Worm (Caenorhabditis elegans) whole organism, young adult: Measurements from ENCODE around the gene frm-2.

Experiments
- B0019.2 ChIP-seq: fragments of 200-800 bp; sonication (Bioruptor generic); conservative IDR thresholded peaks from 2 replicates; pipeline ENCODE4 v1.3.6; 2022; ENCODE audit warnings: missing genetic modification reagents, missing genetic modification characterization, missing compliant biosample characterization
- C06A6.2 ChIP-seq: fragments of 200-800 bp; sonication (Bioruptor generic); conservative IDR thresholded peaks from 2 replicates; pipeline ENCODE4 v1.3.6; 2022; ENCODE audit warnings: missing genetic modification characterization, missing compliant biosample characterization
- C17E4.6 ChIP-seq: fragments of 200-800 bp; sonication (Bioruptor generic); IDR thresholded peaks from 2 replicates; pipeline ENCODE4 v1.3.6; 2022; ENCODE audit warnings: missing genetic modification reagents, missing genetic modification characterization, missing compliant biosample characterization
- F22D6.2 ChIP-seq: sonication (generic microtip); optimal IDR thresholded peaks from 2 replicates; lab custom pipeline; 2016; ENCODE audit warnings: mild to moderate bottlenecking, missing genetic modification characterization, missing compliant biosample characterization
- F33H1.4 ChIP-seq: fragments of 200-800 bp; sonication (Bioruptor generic); IDR thresholded peaks from 2 replicates; pipeline ENCODE4 v1.3.6; 2022; ENCODE audit warnings: missing genetic modification reagents, missing genetic modification characterization, missing compliant biosample characterization
- F39B2.1 ChIP-seq: fragments of 200-800 bp; sonication (Bioruptor generic); IDR thresholded peaks from 2 replicates; pipeline ENCODE4 v1.3.6; 2022; ENCODE audit warnings: missing genetic modification reagents, missing genetic modification characterization, missing compliant biosample characterization
- F52B5.7 ChIP-seq: sonication (generic microtip); optimal IDR thresholded peaks from 2 replicates; lab custom pipeline; 2016; ENCODE audit warnings: mild to moderate bottlenecking, missing genetic modification characterization, missing compliant biosample characterization
- F57C9.4 ChIP-seq: sonication (generic microtip); optimal IDR thresholded peaks from 2 replicates; lab custom pipeline; 2017; ENCODE audit warnings: mild to moderate bottlenecking, missing genetic modification characterization, missing compliant biosample characterization
- K11D2.4 ChIP-seq: fragments of 200-800 bp; sonication (Bioruptor generic); IDR thresholded peaks from 2 replicates; pipeline ENCODE4 v1.3.6; 2022; ENCODE audit warnings: missing genetic modification reagents, missing genetic modification characterization, missing compliant biosample characterization
- T26A5.8 ChIP-seq: sonication (generic microtip); optimal IDR thresholded peaks from 2 replicates; lab custom pipeline; 2016; ENCODE audit warnings: missing genetic modification characterization, missing compliant biosample characterization
- Y53F4B.3 ChIP-seq: fragments of 200-800 bp; sonication (Bioruptor generic); IDR thresholded peaks from 2 replicates; pipeline ENCODE4 v1.3.6; 2022; ENCODE audit warnings: missing genetic modification reagents, missing genetic modification characterization, missing compliant biosample characterization
- Y95B8A.8 ChIP-seq: fragments of 200-800 bp; sonication (Bioruptor generic); IDR thresholded peaks from 2 replicates; pipeline ENCODE4 v1.3.6; 2022; ENCODE audit warnings: missing genetic modification reagents, missing genetic modification characterization, missing compliant biosample characterization
- ama-1 ChIP-seq, 3 experiments: fragments of 150-350 bp in 1 of 3; sonication (generic microtip) in 2 of 3; optimal IDR thresholded peaks; 2 replicates each; lab custom pipeline; 2014 to 2018; ENCODE audit warnings: missing biosample characterization in 2 of 3, missing genetic modification characterization in 2 of 3, missing genetic modification reagents in 2 of 3
- attf-3 ChIP-seq: fragments of 200-800 bp; sonication (Bioruptor generic); conservative IDR thresholded peaks from 2 replicates; pipeline ENCODE4 v1.3.6; 2022; ENCODE audit warnings: missing genetic modification reagents, missing genetic modification characterization, missing compliant biosample characterization
- attf-6 ChIP-seq: fragments of 200-800 bp; sonication (Bioruptor generic); IDR thresholded peaks from 2 replicates; pipeline ENCODE4 v1.3.6; 2022; ENCODE audit warnings: missing genetic modification reagents, missing genetic modification characterization, missing compliant biosample characterization
- cebp-1 ChIP-seq, 2 experiments: fragments of 200-800 bp in 1 of 2; sonication (Bioruptor generic) in 1 of 2; sonication (generic microtip) in 1 of 2; IDR thresholded peaks in 1 of 2; optimal IDR thresholded peaks in 1 of 2; 2 replicates each; pipeline versions ENCODE4 v1.3.6 to Lab custom; 2017 to 2022; ENCODE audit warnings: missing compliant biosample characterization in 2 of 2, missing genetic modification characterization in 2 of 2, mild to moderate bottlenecking in 1 of 2, missing genetic modification reagents in 1 of 2, moderate library complexity in 1 of 2
- die-1 ChIP-seq: sonication (generic microtip); optimal IDR thresholded peaks from 2 replicates; lab custom pipeline; 2016; ENCODE audit warnings: missing genotype, mild to moderate bottlenecking, missing genetic modification characterization, missing compliant biosample characterization
- dox-1 ChIP-seq: fragments of 200-800 bp; sonication (Bioruptor generic); IDR thresholded peaks from 2 replicates; pipeline ENCODE4 v1.3.6; 2022; ENCODE audit warnings: missing genetic modification reagents, missing genetic modification characterization, missing compliant biosample characterization
- dpff-1 ChIP-seq: sonication (generic microtip); optimal IDR thresholded peaks from 2 replicates; lab custom pipeline; 2017; ENCODE audit warnings: mild to moderate bottlenecking, missing genetic modification characterization, missing compliant biosample characterization
- dpl-1 ChIP-seq: fragments of 150-350 bp; optimal IDR thresholded peaks from 2 replicates; lab custom pipeline; 2014; ENCODE audit warnings: missing biosample characterization, missing genetic modification reagents, missing genetic modification characterization
- efl-1 ChIP-seq: fragments of 150-350 bp; optimal IDR thresholded peaks from 2 replicates; lab custom pipeline; 2014; ENCODE audit warnings: missing biosample characterization, missing genetic modification reagents, missing genetic modification characterization
- fkh-3 ChIP-seq: sonication (generic microtip); optimal IDR thresholded peaks from 2 replicates; lab custom pipeline; 2016; ENCODE audit warnings: mild to moderate bottlenecking, missing genetic modification characterization, missing compliant biosample characterization
- him-1 ChIP-seq: sonication (generic microtip); optimal IDR thresholded peaks from 2 replicates; lab custom pipeline; 2016; ENCODE audit warnings: missing genotype, missing genetic modification reagents, missing genetic modification characterization, missing compliant biosample characterization
- hlh-12 ChIP-seq: sonication (generic microtip); optimal IDR thresholded peaks from 2 replicates; lab custom pipeline; 2016; ENCODE audit warnings: missing genetic modification characterization, missing compliant biosample characterization
- hlh-26 ChIP-seq: fragments of 200-800 bp; sonication (Bioruptor generic); conservative IDR thresholded peaks from 2 replicates; pipeline ENCODE4 v1.3.6; 2022; ENCODE audit warnings: missing genetic modification reagents, missing genetic modification characterization, missing compliant biosample characterization
- hmg-20 ChIP-seq: fragments of 200-800 bp; sonication (Bioruptor generic); IDR thresholded peaks from 2 replicates; pipeline ENCODE4 v1.3.6; 2022; ENCODE audit warnings: missing genetic modification reagents, missing genetic modification characterization, missing compliant biosample characterization
- hsf-1 ChIP-seq: fragments of 200-800 bp; sonication (Bioruptor generic); IDR thresholded peaks from 2 replicates; pipeline ENCODE4 v1.3.6; 2022; ENCODE audit warnings: missing genetic modification reagents, missing genetic modification characterization, missing compliant biosample characterization
- lin-26 ChIP-seq: fragments of 200-800 bp; sonication (Bioruptor generic); IDR thresholded peaks from 2 replicates; pipeline ENCODE4 v1.3.6; 2022; ENCODE audit warnings: missing genetic modification reagents, missing genetic modification characterization, missing compliant biosample characterization
- lin-35 ChIP-seq, 3 experiments: fragments of 150-350 bp in 2 of 3; sonication (generic microtip) in 1 of 3; optimal IDR thresholded peaks; 2 replicates each; lab custom pipeline; 2014 to 2018; ENCODE audit warnings: missing biosample characterization in 3 of 3, missing genetic modification characterization in 3 of 3, missing genetic modification reagents in 3 of 3
- madf-10 ChIP-seq: sonication (generic microtip); optimal IDR thresholded peaks from 2 replicates; lab custom pipeline; 2016; ENCODE audit warnings: mild to moderate bottlenecking, missing genetic modification characterization, missing compliant biosample characterization
- nhr-120 ChIP-seq: fragments of 200-800 bp; sonication (Bioruptor generic); IDR thresholded peaks from 2 replicates; pipeline ENCODE4 v1.3.6; 2022; ENCODE audit warnings: missing genetic modification characterization, missing compliant biosample characterization
- nhr-27 ChIP-seq: fragments of 200-800 bp; sonication (Bioruptor generic); optimal IDR thresholded peaks from 2 replicates; lab custom pipeline; 2018; ENCODE audit warnings: mild to moderate bottlenecking, missing genetic modification characterization, moderate library complexity, missing compliant biosample characterization
- rec-8 ChIP-seq, 2 experiments: sonication (generic microtip); optimal IDR thresholded peaks; 2 replicates each; lab custom pipeline; 2016; ENCODE audit warnings: mild to moderate bottlenecking in 2 of 2, missing genetic modification characterization in 2 of 2, missing genetic modification reagents in 2 of 2, missing genotype in 2 of 2, missing biosample characterization in 1 of 2, missing compliant biosample characterization in 1 of 2, moderate library complexity in 1 of 2
- repo-1 ChIP-seq: sonication (generic microtip); optimal IDR thresholded peaks from 2 replicates; lab custom pipeline; 2017; ENCODE audit warnings: mild to moderate bottlenecking, missing genetic modification characterization, missing compliant biosample characterization
- snpc-3.4 ChIP-seq: sonication (generic microtip); optimal IDR thresholded peaks from 2 replicates; lab custom pipeline; 2017; ENCODE audit warnings: missing genetic modification characterization, mild to moderate bottlenecking, missing compliant biosample characterization, antibody characterized with exemption, moderate library complexity, missing genotype, missing genetic modification reagents
- somi-1 ChIP-seq: fragments of 200-800 bp; sonication (Bioruptor generic); optimal IDR thresholded peaks from 2 replicates; lab custom pipeline; 2018; ENCODE audit warnings: mild to moderate bottlenecking, missing genetic modification characterization, missing compliant biosample characterization
- tbp1 ChIP-seq: fragments of 200-800 bp; sonication (Bioruptor generic); optimal IDR thresholded peaks from 2 replicates; lab custom pipeline; 2018; ENCODE audit warnings: mild to moderate bottlenecking, missing genetic modification characterization, missing compliant biosample characterization
- tbx-9 ChIP-seq: sonication (generic microtip); optimal IDR thresholded peaks from 2 replicates; lab custom pipeline; 2016; ENCODE audit warnings: borderline replicate concordance, missing genetic modification characterization, inconsistent platforms, missing compliant biosample characterization
- unc-62 ChIP-seq: fragments of 150-350 bp; optimal IDR thresholded peaks from 2 replicates; lab custom pipeline; 2014; ENCODE audit warnings: missing biosample characterization, missing genetic modification reagents, missing genetic modification characterization
- xnd-1 ChIP-seq: sonication (generic microtip); optimal IDR thresholded peaks from 2 replicates; lab custom pipeline; 2016; ENCODE audit warnings: missing genotype, missing genetic modification reagents, missing genetic modification characterization, missing compliant biosample characterization
- zfh-2 ChIP-seq: fragments of 200-800 bp; sonication (Bioruptor generic); conservative IDR thresholded peaks from 2 replicates; pipeline ENCODE4 v1.3.6; 2022; ENCODE audit warnings: missing genetic modification reagents, missing genetic modification characterization, missing compliant biosample characterization
- zim-3 ChIP-seq: sonication (generic microtip); optimal IDR thresholded peaks from 2 replicates; lab custom pipeline; 2017; ENCODE audit warnings: mild to moderate bottlenecking, missing genetic modification characterization, moderate library complexity, missing compliant biosample characterization
- ztf-25 ChIP-seq: fragments of 200-800 bp; sonication (Bioruptor generic); IDR thresholded peaks from 2 replicates; pipeline ENCODE4 v1.3.6; 2022; ENCODE audit warnings: missing genetic modification reagents, missing genetic modification characterization, missing compliant biosample characterization
- ztf-28 ChIP-seq: fragments of 200-800 bp; sonication (Bioruptor generic); IDR thresholded peaks from 2 replicates; pipeline ENCODE4 v1.3.6; 2022; ENCODE audit warnings: missing genetic modification reagents, missing genetic modification characterization, missing compliant biosample characterization

frm-2 gene

DNA sequence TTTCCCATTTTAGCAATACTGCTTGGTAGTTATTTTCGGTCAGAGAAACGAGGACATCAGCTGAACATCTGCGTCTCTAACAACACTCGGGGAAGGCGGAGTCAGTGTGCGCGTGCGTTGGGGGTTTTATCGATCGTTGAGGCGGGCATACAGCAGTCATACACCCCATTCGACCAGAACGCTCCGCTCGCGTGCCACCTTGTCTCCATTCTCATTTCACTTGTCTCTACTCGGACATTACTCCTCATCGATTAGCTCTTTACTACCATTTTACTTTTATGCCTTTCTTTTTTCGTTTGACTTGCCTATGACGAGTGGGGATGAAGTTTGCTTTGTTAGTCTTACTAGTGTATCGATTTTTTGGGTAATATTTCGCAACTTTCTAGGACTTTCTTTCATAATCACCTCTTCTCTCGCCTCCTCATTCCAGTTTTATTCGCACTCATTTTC, 41.4 kb downstream of the frm-2 start (continued):
- TF ChIP-seq F52B5.7 (tag; lab: Kevin White, UChicago) (peak; percentile 30), ztf-28 (GFP tag; lab: Robert Waterston, UW) (no peak), cebp-1 (GFP tag; IDR thresholded peaks at IDR 0.05; lab: Robert Waterston, UW) (peak; percentile 64; the same call in 1 of the 2 replicates), cebp-1 (tag; optimal IDR thresholded peaks at IDR 0.05; lab: Kevin White, UChicago) (peak; percentile 95), ama-1 (optimal IDR thresholded peaks at IDR 0.05; lab: Kevin White, UChicago) (peak; percentile 80), ama-1 (GFP tag; optimal IDR thresholded peaks at IDR 0.05; lab: Kevin White, UChicago) (peak; percentile 12 to 50), dox-1 (GFP tag; lab: Robert Waterston, UW) (peak; percentile 70; the same call in 1 of the 2 replicates), repo-1 (tag; lab: Kevin White, UChicago) (no peak), dpl-1 (GFP tag; lab: Kevin White, UChicago) (no peak), hlh-12 (tag; lab: Kevin White, UChicago) (no peak), C17E4.6 (GFP tag; lab: Robert Waterston, UW) (no peak), B0019.2 (GFP tag; lab: Robert Waterston, UW) (no peak), ztf-25 (GFP tag; lab: Robert Waterston, UW) (no peak), Y95B8A.8 (GFP tag; lab: Robert Waterston, UW) (0 out of 2 replicates have a peak, but pooled peaks have one; percentile 63), F33H1.4 (GFP tag; lab: Robert Waterston, UW) (peak; percentile 38; the same call in 1 of the 2 replicates), madf-10 (peak; percentile 44), K11D2.4 (GFP tag; lab: Robert Waterston, UW) (no peak), nhr-27 (peak; percentile 62), attf-6 (no peak), hmg-20 (no peak), F39B2.1 (GFP tag; lab: Robert Waterston, UW) (no peak), T26A5.8 (tag; lab: Kevin White, UChicago) (no peak), F22D6.2 (tag; lab: Kevin White, UChicago) (no peak), lin-26 (GFP tag; lab: Robert Waterston, UW) (0 out of 2 replicates have a peak, but pooled peaks have one; percentile 60), unc-62 (no peak), somi-1 (GFP tag; lab: Kevin White, UChicago) (peak; percentile 41), Y53F4B.3 (no peak), rec-8 (tag; optimal IDR thresholded peaks at IDR 0.05; lab: Kevin White, UChicago) (no peak), hlh-26 (no peak), lin-35 (GFP tag; optimal IDR thresholded peaks at IDR 0.05; lab: Kevin White, UChicago) (peak in 1 of 3 experiments; percentile 24), tbx-9 (tag; lab: Kevin White, UChicago) (no peak), zfh-2 (GFP tag; lab: Robert Waterston, UW) (0 out of 2 replicates have a peak, but pooled peaks have one; percentile 6), fkh-3 (no peak), efl-1 (no peak), attf-3 (GFP tag; lab: Robert Waterston, UW) (no peak), die-1 (tag; lab: Kevin White, UChicago) (peak; percentile 59), hsf-1 (GFP tag; lab: Robert Waterston, UW) (peak; percentile 51), C06A6.2 (GFP tag; lab: Robert Waterston, UW) (peak; percentile 17; the same call in 1 of the 2 replicates), zim-3 (tag; lab: Kevin White, UChicago) (peak; percentile 66), tbp1 (GFP tag; lab: Kevin White, UChicago) (peak; percentile 9), him-1 (no peak), F57C9.4 (no peak), nhr-120 (GFP tag; lab: Robert Waterston, UW) (no peak), dpff-1 (tag; lab: Kevin White, UChicago) (no peak), xnd-1 (tag; lab: Kevin White, UChicago) (no peak), snpc-3.4 (no peak)
